Worm (Caenorhabditis elegans): ENCODE data around the gene T19C3.6.

T19C3.6 gene

DNA sequence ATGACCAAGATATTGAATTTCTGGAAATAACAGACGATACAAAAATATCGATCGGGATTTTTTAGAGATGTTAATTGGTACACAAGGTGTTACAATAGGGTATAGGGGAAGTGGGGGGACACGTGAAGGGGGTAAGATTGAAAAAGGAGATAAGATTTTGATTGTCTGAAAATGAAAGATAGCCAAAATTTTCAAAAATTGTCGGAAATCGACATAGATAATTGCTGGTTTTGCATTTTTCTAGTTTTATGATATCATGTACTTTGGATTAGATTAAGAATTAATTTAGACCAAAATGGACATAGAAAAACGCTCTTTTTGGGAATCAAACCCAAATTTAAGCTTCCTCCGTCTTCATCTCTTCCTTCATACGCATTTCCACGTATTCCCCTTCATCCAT, 3.5 kb downstream of the T19C3.6 start, which contains the start of gene T19C3.5:
T19C3.5 (minus strand) TSS at position 101 of the 400 bp plus-strand sequence.
- no peak for TF ChIP-seq fos-1 (tag; optimal IDR thresholded peaks at IDR 0.05)
- TF ChIP-seq lin-13 (GFP tag; optimal IDR thresholded peaks at IDR 0.05), result no peak
- TF ChIP-seq C34F6.9 (tag; optimal IDR thresholded peaks at IDR 0.05), result no peak
- no peak for TF ChIP-seq nhr-6 (tag; optimal IDR thresholded peaks at IDR 0.05)
- no peak for TF ChIP-seq nhr-10 (tag; optimal IDR thresholded peaks at IDR 0.05)
- no peak for TF ChIP-seq blmp-1 (tag; optimal IDR thresholded peaks at IDR 0.05; ENCODE audit: insufficient read depth)
- TF ChIP-seq nhr-23 (tag; optimal IDR thresholded peaks at IDR 0.05), result no peak

ce11 chrIII:626091-626490, 5.2 kb downstream of the T19C3.6 start:
- TF ChIP-seq gmeb-1 (tag; optimal IDR thresholded peaks at IDR 0.05) (no peak), sma-3 (GFP tag; optimal IDR thresholded peaks at IDR 0.05) (no peak), lsy-2 (tag; optimal IDR thresholded peaks at IDR 0.05) (no peak), unc-39 (tag; optimal IDR thresholded peaks at IDR 0.05) (no peak), sma-9 (GFP tag; optimal IDR thresholded peaks at IDR 0.05) (no peak), sma-9 (tag; optimal IDR thresholded peaks at IDR 0.05) (no peak), ama-1 (optimal IDR thresholded peaks at IDR 0.05) (no peak), mab-5 (tag; optimal IDR thresholded peaks at IDR 0.05) (no peak), sem-4 (tag; optimal IDR thresholded peaks at IDR 0.05) (no peak)

- TF ChIP-seq elt-1 (tag; optimal IDR thresholded peaks at IDR 0.05), result no peak
- TF ChIP-seq nhr-77 (tag; optimal IDR thresholded peaks at IDR 0.05), result no peak
- peak; percentile 30 for TF ChIP-seq nhr-6 (tag; optimal IDR thresholded peaks at IDR 0.05)
- TF ChIP-seq crh-2 (tag; optimal IDR thresholded peaks at IDR 0.05), result peak; percentile 92
- TF ChIP-seq nhr-23 (tag; optimal IDR thresholded peaks at IDR 0.05), result no peak
- peak; percentile 24 for TF ChIP-seq blmp-1 (tag; optimal IDR thresholded peaks at IDR 0.05; ENCODE audit: insufficient read depth)
- peak; percentile 69 for TF ChIP-seq mab-5 (tag; optimal IDR thresholded peaks at IDR 0.05)
- no peak for TF ChIP-seq ceh-16 (tag; optimal IDR thresholded peaks at IDR 0.05)
- no peak for TF ChIP-seq unc-62 (GFP tag; optimal IDR thresholded peaks at IDR 0.05)
- TF ChIP-seq ztf-1 (GFP tag; conservative IDR thresholded peaks at IDR 0.05), result no peak
- peak; percentile 95 for TF ChIP-seq F13H6.1 (tag; optimal IDR thresholded peaks at IDR 0.05)
- TF ChIP-seq nhr-25 (tag; optimal IDR thresholded peaks at IDR 0.05), result peak; percentile 77
- TF ChIP-seq sma-9 (GFP tag; optimal IDR thresholded peaks at IDR 0.05), result peak; percentile 92
- no peak for TF ChIP-seq sma-9 (tag; optimal IDR thresholded peaks at IDR 0.05)
- peak; percentile 51 for TF ChIP-seq sem-4 (tag; optimal IDR thresholded peaks at IDR 0.05)
- TF ChIP-seq skn-1 (tag; optimal IDR thresholded peaks at IDR 0.05), result no peak
- TF ChIP-seq snpc-4 (tag; optimal IDR thresholded peaks at IDR 0.05), result peak; percentile 65
- TF ChIP-seq nhr-11 (tag; optimal IDR thresholded peaks at IDR 0.05), result no peak
- TF ChIP-seq nhr-21 (tag; optimal IDR thresholded peaks at IDR 0.05), result peak; percentile 84
- TF ChIP-seq peb-1 (tag; optimal IDR thresholded peaks at IDR 0.05), result peak; percentile 94
- peak in 1 of 2 experiments; percentile 86 for TF ChIP-seq lsy-2 (tag; optimal IDR thresholded peaks at IDR 0.05)
- no peak for TF ChIP-seq nhr-12 (tag; optimal IDR thresholded peaks at IDR 0.05)
- TF ChIP-seq C34F6.9 (tag; optimal IDR thresholded peaks at IDR 0.05), result peak; percentile 95
- TF ChIP-seq fos-1 (tag; optimal IDR thresholded peaks at IDR 0.05), result peak; percentile 99
- TF ChIP-seq ama-1 (optimal IDR thresholded peaks at IDR 0.05), result peak; percentile 22
- peak; percentile 60 for TF ChIP-seq ztf-4 (tag; optimal IDR thresholded peaks at IDR 0.05)
- TF ChIP-seq dmd-4 (tag; optimal IDR thresholded peaks at IDR 0.05), result no peak
- TF ChIP-seq zag-1 (tag; optimal IDR thresholded peaks at IDR 0.05), result peak; percentile 86
- TF ChIP-seq egl-27 (tag; optimal IDR thresholded peaks at IDR 0.05), result peak; percentile 67
- no peak for TF ChIP-seq mbf-1 (tag; optimal IDR thresholded peaks at IDR 0.05)
- TF ChIP-seq aly-2 (tag; optimal IDR thresholded peaks at IDR 0.05), result no peak
- TF ChIP-seq mdl-1 (tag; optimal IDR thresholded peaks at IDR 0.05), result peak; percentile 40 to 84
- no peak for TF ChIP-seq nhr-237 (tag; optimal IDR thresholded peaks at IDR 0.05)
- peak; percentile 65 for TF ChIP-seq alr-1 (tag; optimal IDR thresholded peaks at IDR 0.05)
- peak; percentile 59 for TF ChIP-seq Y55F3AM.14 (GFP tag; optimal IDR thresholded peaks at IDR 0.05)
- TF ChIP-seq lin-11 (tag; optimal IDR thresholded peaks at IDR 0.05), result peak; percentile 85
- peak; percentile 88 for TF ChIP-seq unc-55 (GFP tag; optimal IDR thresholded peaks at IDR 0.05)
- no peak for TF ChIP-seq lin-39 (tag; optimal IDR thresholded peaks at IDR 0.05)
- TF ChIP-seq ztf-11 (tag; optimal IDR thresholded peaks at IDR 0.05), result no peak
- peak; percentile 73 for TF ChIP-seq gmeb-1 (tag; optimal IDR thresholded peaks at IDR 0.05)
- TF ChIP-seq sma-3 (GFP tag; optimal IDR thresholded peaks at IDR 0.05), result peak; percentile 83
- TF ChIP-seq elt-3 (tag; optimal IDR thresholded peaks at IDR 0.05), result no peak
- no peak for TF ChIP-seq ceh-82 (tag; optimal IDR thresholded peaks at IDR 0.05)
- no peak for TF ChIP-seq R02D3.7 (tag; optimal IDR thresholded peaks at IDR 0.05)
- peak; percentile 92 for TF ChIP-seq nhr-129 (tag; optimal IDR thresholded peaks at IDR 0.05)
- TF ChIP-seq nhr-10 (tag; optimal IDR thresholded peaks at IDR 0.05), result no peak
- TF ChIP-seq ZK546.5 (tag; optimal IDR thresholded peaks at IDR 0.05), result no peak
- TF ChIP-seq lin-13 (GFP tag; optimal IDR thresholded peaks at IDR 0.05), result peak; percentile 77
- TF ChIP-seq unc-39 (tag; optimal IDR thresholded peaks at IDR 0.05), result no peak
These were observed 7.6 kb downstream of the T19C3.6 start for ce11 chrIII:623754-624153.

Measured in whole organism, L2 larva.